Worm (Caenorhabditis elegans) whole organism, L4/young adult: ENCODE results near the gene C26F1.3.

Experiments
- W03F9.2 ChIP-seq: fragments of 150-350 bp; optimal IDR thresholded peaks from 2 replicates; lab custom pipeline; 2014; ENCODE audit warnings: missing biosample characterization, missing genetic modification characterization
- dao-5 ChIP-seq: sonication (generic microtip); optimal IDR thresholded peaks from 2 replicates; lab custom pipeline; 2016; ENCODE audit warnings: missing genotype, missing genetic modification characterization, moderate library complexity, missing compliant biosample characterization
- him-1 ChIP-seq: sonication (generic microtip); optimal IDR thresholded peaks from 2 replicates; lab custom pipeline; 2016; ENCODE audit warnings: missing genotype, missing genetic modification reagents, missing genetic modification characterization, missing compliant biosample characterization

- TF ChIP-seq him-1 (tag; lab: Kevin White, UChicago), result no peak
- TF ChIP-seq W03F9.2 (tag; lab: Kevin White, UChicago), result no peak
- TF ChIP-seq dao-5 (tag; lab: Kevin White, UChicago), result no peak
Observed at ce11 chrV:7745903-7746302, 31.2 kb upstream of the C26F1.3 start.
